Worm (Caenorhabditis elegans) whole organism, young adult: ENCODE measurements around the gene F46H5.5.
A peak's percentile ranks its signal among the peaks of the same experiment; 100 is the strongest.

ENCODE experiments used
- B0261.1 ChIP-seq: sonication (generic microtip); optimal IDR thresholded peaks from 2 replicates; lab custom pipeline; 2016; ENCODE audit warnings: mild to moderate bottlenecking, missing genetic modification characterization, moderate library complexity, missing compliant biosample characterization
- C17E4.6 ChIP-seq: fragments of 200-800 bp; sonication (Bioruptor generic); IDR thresholded peaks from 2 replicates; pipeline ENCODE4 v1.3.6; 2022; ENCODE audit warnings: missing genetic modification reagents, missing genetic modification characterization, missing compliant biosample characterization
- F33H1.4 ChIP-seq: fragments of 200-800 bp; sonication (Bioruptor generic); IDR thresholded peaks from 2 replicates; pipeline ENCODE4 v1.3.6; 2022; ENCODE audit warnings: missing genetic modification reagents, missing genetic modification characterization, missing compliant biosample characterization
- F37B4.10 ChIP-seq: fragments of 200-800 bp; sonication (Bioruptor generic); IDR thresholded peaks from 2 replicates; pipeline ENCODE4 v1.3.6; 2022; ENCODE audit warnings: missing genetic modification characterization, missing compliant biosample characterization
- F52B5.7 ChIP-seq: sonication (generic microtip); optimal IDR thresholded peaks from 2 replicates; lab custom pipeline; 2016; ENCODE audit warnings: mild to moderate bottlenecking, missing genetic modification characterization, missing compliant biosample characterization
- F55B11.4 ChIP-seq: sonication (generic microtip); optimal IDR thresholded peaks from 2 replicates; lab custom pipeline; 2016; ENCODE audit warnings: missing compliant biosample characterization, missing genetic modification characterization, borderline replicate concordance; ENCODE audit not compliant: insufficient read depth
- F57A8.1 ChIP-seq: fragments of 200-800 bp; sonication (Bioruptor generic); optimal IDR thresholded peaks from 2 replicates; lab custom pipeline; 2018; ENCODE audit warnings: mild to moderate bottlenecking, missing genetic modification characterization, moderate library complexity, missing compliant biosample characterization
- F57C9.4 ChIP-seq: sonication (generic microtip); optimal IDR thresholded peaks from 2 replicates; lab custom pipeline; 2017; ENCODE audit warnings: mild to moderate bottlenecking, missing genetic modification characterization, missing compliant biosample characterization
- K12H6.12 ChIP-seq: fragments of 200-800 bp; sonication (Bioruptor generic); optimal IDR thresholded peaks from 2 replicates; lab custom pipeline; 2018; ENCODE audit warnings: mild to moderate bottlenecking, missing genetic modification characterization, missing compliant biosample characterization
- Y53F4B.3 ChIP-seq: fragments of 200-800 bp; sonication (Bioruptor generic); IDR thresholded peaks from 2 replicates; pipeline ENCODE4 v1.3.6; 2022; ENCODE audit warnings: missing genetic modification reagents, missing genetic modification characterization, missing compliant biosample characterization
- Y56A3A.18 ChIP-seq: fragments of 200-800 bp; sonication (Bioruptor generic); IDR thresholded peaks from 2 replicates; pipeline ENCODE4 v1.3.6; 2022; ENCODE audit warnings: missing genetic modification reagents, missing genetic modification characterization, missing compliant biosample characterization
- Y67H2A.10 ChIP-seq: fragments of 200-800 bp; sonication (Bioruptor generic); conservative IDR thresholded peaks from 2 replicates; pipeline ENCODE4 v1.3.6; 2022; ENCODE audit warnings: missing genetic modification reagents, missing genetic modification characterization, missing compliant biosample characterization
- Y95B8A.8 ChIP-seq: fragments of 200-800 bp; sonication (Bioruptor generic); IDR thresholded peaks from 2 replicates; pipeline ENCODE4 v1.3.6; 2022; ENCODE audit warnings: missing genetic modification reagents, missing genetic modification characterization, missing compliant biosample characterization
- ZK185.1 ChIP-seq: sonication (generic microtip); optimal IDR thresholded peaks from 2 replicates; lab custom pipeline; 2016; ENCODE audit warnings: mild to moderate bottlenecking, missing genetic modification characterization, missing compliant biosample characterization; ENCODE audit not compliant: poor library complexity, severe bottlenecking
- atf-7 ChIP-seq: sonication (generic microtip); optimal IDR thresholded peaks from 2 replicates; lab custom pipeline; 2017; ENCODE audit warnings: mild to moderate bottlenecking, missing genetic modification characterization, missing compliant biosample characterization
- attf-5 ChIP-seq: fragments of 200-800 bp; sonication (Bioruptor generic); optimal IDR thresholded peaks from 2 replicates; lab custom pipeline; 2018; ENCODE audit warnings: mild to moderate bottlenecking, missing genetic modification characterization, missing compliant biosample characterization
- bed-2 ChIP-seq: fragments of 200-800 bp; sonication (Bioruptor generic); IDR thresholded peaks from 2 replicates; pipeline ENCODE4 v1.3.6; 2022; ENCODE audit warnings: missing genetic modification reagents, missing genetic modification characterization, missing compliant biosample characterization
- cebp-2 ChIP-seq: fragments of 200-800 bp; sonication (Bioruptor generic); IDR thresholded peaks from 2 replicates; pipeline ENCODE4 v1.3.6; 2022; ENCODE audit warnings: missing genetic modification characterization, missing compliant biosample characterization
- ceh-27 ChIP-seq: fragments of 200-800 bp; sonication (Bioruptor generic); optimal IDR thresholded peaks from 2 replicates; lab custom pipeline; 2018; ENCODE audit warnings: mild to moderate bottlenecking, missing genetic modification characterization, moderate library complexity, missing compliant biosample characterization
- ceh-40 ChIP-seq: fragments of 200-800 bp; sonication (Bioruptor generic); IDR thresholded peaks from 2 replicates; pipeline ENCODE4 v1.3.6; 2022; ENCODE audit warnings: missing genetic modification characterization, missing compliant biosample characterization
- ceh-58 ChIP-seq: fragments of 200-800 bp; sonication (Bioruptor generic); IDR thresholded peaks from 2 replicates; pipeline ENCODE4 v1.3.6; 2022; ENCODE audit warnings: missing genetic modification characterization, missing compliant biosample characterization
- ceh-91 ChIP-seq: fragments of 200-800 bp; sonication (Bioruptor generic); IDR thresholded peaks from 2 replicates; pipeline ENCODE4 v1.3.6; 2022; ENCODE audit warnings: missing genetic modification reagents, missing genetic modification characterization, missing compliant biosample characterization
- die-1 ChIP-seq: sonication (generic microtip); optimal IDR thresholded peaks from 2 replicates; lab custom pipeline; 2016; ENCODE audit warnings: missing genotype, mild to moderate bottlenecking, missing genetic modification characterization, missing compliant biosample characterization
- efl-1 ChIP-seq: fragments of 150-350 bp; optimal IDR thresholded peaks from 2 replicates; lab custom pipeline; 2014; ENCODE audit warnings: missing biosample characterization, missing genetic modification reagents, missing genetic modification characterization
- egl-18 ChIP-seq: fragments of 200-800 bp; sonication (Bioruptor generic); IDR thresholded peaks from 2 replicates; pipeline ENCODE4 v1.3.6; 2022; ENCODE audit warnings: missing genetic modification reagents, missing genetic modification characterization, missing compliant biosample characterization
- egl-44 ChIP-seq: fragments of 200-800 bp; sonication (Bioruptor generic); IDR thresholded peaks from 2 replicates; pipeline ENCODE4 v1.3.6; 2022; ENCODE audit warnings: missing genetic modification reagents, missing genetic modification characterization, missing compliant biosample characterization
- egrh-3 ChIP-seq: fragments of 200-800 bp; sonication (Bioruptor generic); IDR thresholded peaks from 2 replicates; pipeline ENCODE4 v1.3.6; 2022; ENCODE audit warnings: missing genetic modification reagents, missing genetic modification characterization, missing compliant biosample characterization
- ets-4 ChIP-seq: fragments of 200-800 bp; sonication (Bioruptor generic); optimal IDR thresholded peaks from 2 replicates; lab custom pipeline; 2018; ENCODE audit warnings: mild to moderate bottlenecking, missing genetic modification characterization, missing compliant biosample characterization
- fkh-3 ChIP-seq: sonication (generic microtip); optimal IDR thresholded peaks from 2 replicates; lab custom pipeline; 2016; ENCODE audit warnings: mild to moderate bottlenecking, missing genetic modification characterization, missing compliant biosample characterization
- hlh-26 ChIP-seq: fragments of 200-800 bp; sonication (Bioruptor generic); conservative IDR thresholded peaks from 2 replicates; pipeline ENCODE4 v1.3.6; 2022; ENCODE audit warnings: missing genetic modification reagents, missing genetic modification characterization, missing compliant biosample characterization
- hmg-1.2 ChIP-seq: fragments of 200-800 bp; sonication (Bioruptor generic); IDR thresholded peaks from 2 replicates; pipeline ENCODE4 v1.3.6; 2022; ENCODE audit warnings: missing genetic modification reagents, missing genetic modification characterization, missing compliant biosample characterization
- hmg-20 ChIP-seq: fragments of 200-800 bp; sonication (Bioruptor generic); IDR thresholded peaks from 2 replicates; pipeline ENCODE4 v1.3.6; 2022; ENCODE audit warnings: missing genetic modification reagents, missing genetic modification characterization, missing compliant biosample characterization
- hrde-1 ChIP-seq: sonication (generic microtip); optimal IDR thresholded peaks from 2 replicates; lab custom pipeline; 2016; ENCODE audit warnings: missing genetic modification characterization, mild to moderate bottlenecking, missing compliant biosample characterization, moderate library complexity, missing genotype, missing genetic modification reagents, borderline replicate concordance
- let-526 ChIP-seq: fragments of 200-800 bp; sonication (Bioruptor generic); IDR thresholded peaks from 2 replicates; pipeline ENCODE4 v1.3.6; 2022; ENCODE audit warnings: missing genetic modification reagents, missing genetic modification characterization, missing compliant biosample characterization
- let-607 ChIP-seq, 2 experiments: fragments of 200-800 bp in 1 of 2; sonication (Bioruptor generic) in 1 of 2; sonication (generic microtip) in 1 of 2; optimal IDR thresholded peaks; 2 replicates each; lab custom pipeline; 2016 to 2018; ENCODE audit warnings: mild to moderate bottlenecking in 2 of 2, missing compliant biosample characterization in 2 of 2, missing genetic modification characterization in 2 of 2, moderate library complexity in 2 of 2, missing genotype in 1 of 2
- lin-26 ChIP-seq: fragments of 200-800 bp; sonication (Bioruptor generic); IDR thresholded peaks from 2 replicates; pipeline ENCODE4 v1.3.6; 2022; ENCODE audit warnings: missing genetic modification reagents, missing genetic modification characterization, missing compliant biosample characterization
- lsy-27 ChIP-seq: sonication (generic microtip); optimal IDR thresholded peaks from 2 replicates; lab custom pipeline; 2017; ENCODE audit warnings: missing genetic modification characterization, mild to moderate bottlenecking, missing compliant biosample characterization, antibody characterized with exemption, missing genotype, borderline replicate concordance; ENCODE audit not compliant: insufficient read depth
- madf-3 ChIP-seq: fragments of 200-800 bp; sonication (Bioruptor generic); IDR thresholded peaks from 2 replicates; pipeline ENCODE4 v1.3.6; 2022; ENCODE audit warnings: missing genetic modification reagents, missing genetic modification characterization, missing compliant biosample characterization
- mxl-1 ChIP-seq: sonication (generic microtip); optimal IDR thresholded peaks from 2 replicates; lab custom pipeline; 2016; ENCODE audit warnings: missing genetic modification characterization, missing compliant biosample characterization
- nhr-120 ChIP-seq: fragments of 200-800 bp; sonication (Bioruptor generic); IDR thresholded peaks from 2 replicates; pipeline ENCODE4 v1.3.6; 2022; ENCODE audit warnings: missing genetic modification characterization, missing compliant biosample characterization
- pbrm-1 ChIP-seq: fragments of 200-800 bp; sonication (Bioruptor generic); IDR thresholded peaks from 2 replicates; pipeline ENCODE4 v1.3.6; 2022; ENCODE audit warnings: missing genetic modification reagents, missing genetic modification characterization, missing compliant biosample characterization
- snpc-1.1 ChIP-seq: sonication (generic microtip); optimal IDR thresholded peaks from 2 replicates; lab custom pipeline; 2017; ENCODE audit warnings: missing genetic modification characterization, mild to moderate bottlenecking, missing compliant biosample characterization, antibody characterized with exemption, moderate library complexity, missing genotype, missing genetic modification reagents; ENCODE audit not compliant: insufficient read depth
- sptf-2 ChIP-seq: fragments of 200-800 bp; sonication (Bioruptor generic); optimal IDR thresholded peaks from 2 replicates; lab custom pipeline; 2018; ENCODE audit warnings: mild to moderate bottlenecking, missing genetic modification characterization, missing compliant biosample characterization
- tbp1 ChIP-seq: fragments of 200-800 bp; sonication (Bioruptor generic); optimal IDR thresholded peaks from 2 replicates; lab custom pipeline; 2018; ENCODE audit warnings: mild to moderate bottlenecking, missing genetic modification characterization, missing compliant biosample characterization
- zfh-2 ChIP-seq: fragments of 200-800 bp; sonication (Bioruptor generic); conservative IDR thresholded peaks from 2 replicates; pipeline ENCODE4 v1.3.6; 2022; ENCODE audit warnings: missing genetic modification reagents, missing genetic modification characterization, missing compliant biosample characterization
- zim-3 ChIP-seq: sonication (generic microtip); optimal IDR thresholded peaks from 2 replicates; lab custom pipeline; 2017; ENCODE audit warnings: mild to moderate bottlenecking, missing genetic modification characterization, moderate library complexity, missing compliant biosample characterization
- ztf-26 ChIP-seq: sonication (generic microtip); optimal IDR thresholded peaks from 2 replicates; lab custom pipeline; 2017; ENCODE audit warnings: missing genetic modification characterization, missing compliant biosample characterization
- ztf-28 ChIP-seq: fragments of 200-800 bp; sonication (Bioruptor generic); IDR thresholded peaks from 2 replicates; pipeline ENCODE4 v1.3.6; 2022; ENCODE audit warnings: missing genetic modification reagents, missing genetic modification characterization, missing compliant biosample characterization
- ztf-3 ChIP-seq: fragments of 200-800 bp; sonication (Bioruptor generic); optimal IDR thresholded peaks from 2 replicates; lab custom pipeline; 2018; ENCODE audit warnings: mild to moderate bottlenecking, missing genetic modification characterization, missing compliant biosample characterization

Gene F46H5.5

DNA sequence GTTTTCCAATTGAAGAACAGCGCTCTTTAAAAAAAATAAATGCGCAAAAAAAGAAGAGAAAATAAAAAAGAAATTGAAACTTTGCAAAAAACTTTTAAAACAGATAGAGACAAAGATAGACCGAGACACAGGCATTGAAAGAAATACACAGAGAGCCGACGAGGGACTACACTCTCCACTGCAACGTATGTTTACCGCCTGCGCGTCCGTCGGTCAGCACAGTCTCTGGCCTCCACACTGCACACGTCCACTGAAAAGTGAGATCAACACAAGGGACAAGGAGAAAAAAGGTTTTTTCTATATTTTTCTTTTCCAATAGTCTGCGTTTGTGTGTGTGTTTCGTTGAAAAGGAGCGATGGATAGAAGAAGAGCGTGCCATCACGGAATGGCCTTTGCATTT is 49.6 kb upstream of the F46H5.5 start (continued):
- TF ChIP-seq ZK185.1 (tag; lab: Kevin White, UChicago) (peak; percentile 37), hlh-26 (no peak), F57C9.4 (no peak), Y53F4B.3 (GFP tag; lab: Robert Waterston, UW) (no peak), die-1 (tag; lab: Kevin White, UChicago) (no peak), F52B5.7 (tag; lab: Kevin White, UChicago) (no peak), C17E4.6 (GFP tag; lab: Robert Waterston, UW) (no peak), zfh-2 (peak; percentile 86), atf-7 (tag; lab: Kevin White, UChicago) (no peak), hmg-20 (no peak), K12H6.12 (tag; lab: Kevin White, UChicago) (peak; percentile 58), let-607 (tag; optimal IDR thresholded peaks at IDR 0.05; lab: Kevin White, UChicago) (no peak), ztf-28 (no peak), F33H1.4 (GFP tag; lab: Robert Waterston, UW) (no peak), egl-44 (GFP tag; lab: Robert Waterston, UW) (no peak), tbp1 (GFP tag; lab: Kevin White, UChicago) (no peak), nhr-120 (GFP tag; lab: Robert Waterston, UW) (no peak), madf-3 (GFP tag; lab: Robert Waterston, UW) (no peak), Y56A3A.18 (GFP tag; lab: Robert Waterston, UW) (no peak), cebp-2 (no peak), ceh-58 (no peak), B0261.1 (no peak), snpc-1.1 (tag; lab: Kevin White, UChicago) (no peak), hrde-1 (tag; lab: Kevin White, UChicago) (no peak), ztf-26 (tag; lab: Kevin White, UChicago) (no peak), pbrm-1 (no peak), Y95B8A.8 (no peak), sptf-2 (GFP tag; lab: Kevin White, UChicago) (no peak), zim-3 (tag; lab: Kevin White, UChicago) (no peak), fkh-3 (tag; lab: Kevin White, UChicago) (no peak), ets-4 (GFP tag; lab: Kevin White, UChicago) (no peak), ceh-40 (GFP tag; lab: Robert Waterston, UW) (no peak), Y67H2A.10 (GFP tag; lab: Robert Waterston, UW) (0 out of 2 replicates have a peak, but pooled peaks have one; percentile 31), egl-18 (GFP tag; lab: Robert Waterston, UW) (no peak), F57A8.1 (no peak), attf-5 (GFP tag; lab: Kevin White, UChicago) (no peak), lin-26 (GFP tag; lab: Robert Waterston, UW) (peak; percentile 68; the same call in 1 of the 2 replicates), hmg-1.2 (GFP tag; lab: Robert Waterston, UW) (peak; percentile 57; the same call in 1 of the 2 replicates), mxl-1 (tag; lab: Kevin White, UChicago) (no peak), ceh-27 (GFP tag; lab: Kevin White, UChicago) (peak; percentile 25), F37B4.10 (GFP tag; lab: Robert Waterston, UW) (no peak), F55B11.4 (tag; lab: Kevin White, UChicago) (no peak), egrh-3 (GFP tag; lab: Robert Waterston, UW) (no peak), efl-1 (GFP tag; lab: Kevin White, UChicago) (no peak), ceh-91 (no peak), bed-2 (GFP tag; lab: Robert Waterston, UW) (no peak), let-526 (GFP tag; lab: Robert Waterston, UW) (no peak), ztf-3 (GFP tag; lab: Kevin White, UChicago) (no peak), lsy-27 (tag; lab: Kevin White, UChicago) (no peak)
